Worm (Caenorhabditis elegans): ENCODE results near the gene cutl-15.

- TF ChIP-seq ama-1 (optimal IDR thresholded peaks at IDR 0.05) (no peak), unc-86 (tag; optimal IDR thresholded peaks at IDR 0.05) (no peak), fkh-10 (GFP tag; optimal IDR thresholded peaks at IDR 0.05) (no peak), elt-2 (tag; optimal IDR thresholded peaks at IDR 0.05) (no peak), unc-3 (GFP tag; conservative IDR thresholded peaks at IDR 0.05) (no peak), unc-3 (tag; optimal IDR thresholded peaks at IDR 0.05) (no peak)
Measured at ce11 chrII:8951270-8951669, 3.8 kb upstream of the cutl-15 start.

Measured in whole organism, late embryonic.